Worm (Caenorhabditis elegans) whole organism, L4 larva: Measurements from ENCODE around the gene K07C11.7.

Experiments
- Y5F2A.4 ChIP-seq: fragments of 200-800 bp; sonication (Bioruptor generic); optimal IDR thresholded peaks from 2 replicates; lab custom pipeline; 2018; ENCODE audit warnings: mild to moderate bottlenecking, missing genetic modification characterization, missing compliant biosample characterization
- ZK546.5 ChIP-seq, 2 experiments: sonication (generic microtip); optimal IDR thresholded peaks; 2 replicates each; lab custom pipeline; 2017; ENCODE audit warnings: missing biosample characterization in 2 of 2, missing genetic modification characterization in 2 of 2
- ceh-82 ChIP-seq: sonication (generic microtip); optimal IDR thresholded peaks from 2 replicates; lab custom pipeline; 2017; ENCODE audit warnings: missing biosample characterization, missing genetic modification characterization
- cey-2 ChIP-seq: sonication (generic microtip); optimal IDR thresholded peaks from 3 replicates; lab custom pipeline; 2017; ENCODE audit warnings: missing genetic modification characterization, mild to moderate bottlenecking, missing compliant biosample characterization, antibody characterized with exemption, borderline replicate concordance; ENCODE audit not compliant: insufficient read depth
- dmd-6 ChIP-seq: fragments of 200-800 bp; sonication (Bioruptor generic); IDR thresholded peaks from 2 replicates; pipeline ENCODE4 v1.3.6; 2022; ENCODE audit warnings: missing genetic modification reagents, missing genetic modification characterization, missing compliant biosample characterization
- duxl-1 ChIP-seq: sonication (generic microtip); optimal IDR thresholded peaks from 2 replicates; lab custom pipeline; 2016; ENCODE audit warnings: mild to moderate bottlenecking, missing genetic modification characterization, moderate library complexity, missing compliant biosample characterization; ENCODE audit not compliant: poor library complexity
- jun-1 ChIP-seq: fragments of 150-350 bp; optimal IDR thresholded peaks from 2 replicates; lab custom pipeline; 2014; ENCODE audit warnings: missing biosample characterization, missing genetic modification reagents, missing genetic modification characterization
- lin-15B ChIP-seq: fragments of 150-350 bp; sonication (generic microtip); optimal IDR thresholded peaks from 3 replicates; lab custom pipeline; 2014; ENCODE audit warnings: missing biosample characterization, missing genetic modification characterization
- lsy-2 ChIP-seq, 2 experiments: fragments of 150-350 bp in 1 of 2; sonication (generic microtip) in 1 of 2; optimal IDR thresholded peaks; 2 replicates each; lab custom pipeline; 2014 to 2017; ENCODE audit warnings: missing biosample characterization in 2 of 2, missing genetic modification characterization in 2 of 2
- mdl-1 ChIP-seq, 2 experiments: fragments of 150-350 bp in 1 of 2; sonication (generic microtip) in 1 of 2; optimal IDR thresholded peaks; 2 replicates each; lab custom pipeline; 2014 to 2017; ENCODE audit warnings: missing biosample characterization in 2 of 2, missing genetic modification characterization in 2 of 2
- nhr-237 ChIP-seq: sonication (generic microtip); optimal IDR thresholded peaks from 2 replicates; lab custom pipeline; 2017; ENCODE audit warnings: missing biosample characterization, missing genetic modification characterization
- php-3 ChIP-seq: fragments of 200-800 bp; sonication (Bioruptor generic); IDR thresholded peaks from 2 replicates; pipeline ENCODE4 v1.3.6; 2022; ENCODE audit warnings: missing genetic modification reagents, missing genetic modification characterization, missing compliant biosample characterization
- zag-1 ChIP-seq: fragments of 150-350 bp; optimal IDR thresholded peaks from 2 replicates; lab custom pipeline; 2014; ENCODE audit warnings: missing biosample characterization, missing genetic modification characterization
- ztf-11 ChIP-seq: fragments of 150-350 bp; optimal IDR thresholded peaks from 2 replicates; lab custom pipeline; 2014; ENCODE audit warnings: missing biosample characterization, missing genetic modification characterization

- TF ChIP-seq lsy-2 (tag; optimal IDR thresholded peaks at IDR 0.05; lab: Kevin White, UChicago) (no peak), lin-15B (tag; lab: Kevin White, UChicago) (no peak), ceh-82 (tag; lab: Kevin White, UChicago) (no peak), cey-2 (no peak), dmd-6 (peak; percentile 52), duxl-1 (tag; lab: Kevin White, UChicago) (peak; percentile 6), zag-1 (tag; lab: Kevin White, UChicago) (no peak), jun-1 (no peak), php-3 (GFP tag; lab: Robert Waterston, UW) (no peak), ZK546.5 (tag; optimal IDR thresholded peaks at IDR 0.05; lab: Kevin White, UChicago) (no peak), mdl-1 (tag; optimal IDR thresholded peaks at IDR 0.05; lab: Kevin White, UChicago) (no peak), ztf-11 (tag; lab: Kevin White, UChicago) (no peak), Y5F2A.4 (no peak), nhr-237 (tag; lab: Kevin White, UChicago) (no peak)
Observed at ce11 chrV:8230056-8230455, 16.3 kb upstream of the K07C11.7 start.
